Fruit fly (Drosophila melanogaster): ENCODE data around the gene Slimp.

DNA sequence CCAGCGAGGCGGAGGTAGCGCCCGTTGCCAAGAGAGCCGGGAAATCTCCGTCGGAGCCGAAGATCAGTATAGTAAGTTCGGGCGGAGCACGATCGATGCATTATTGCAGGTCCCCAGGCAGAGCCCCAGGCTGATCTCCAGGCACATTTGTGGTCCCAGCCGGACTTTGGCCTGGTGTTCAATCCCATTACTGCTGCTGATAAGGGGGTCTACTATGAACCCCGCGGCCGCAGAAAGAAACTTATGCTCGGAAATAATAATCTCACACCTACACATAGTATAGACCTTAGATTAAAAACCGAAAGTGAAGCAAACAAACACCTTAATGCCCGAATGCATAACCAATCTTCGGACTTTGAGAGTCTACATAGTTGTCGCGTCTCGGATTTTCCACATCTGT lies 31.8 kb downstream of the Slimp start:
- TF ChIP-seq Clk (GFP tag; optimal IDR thresholded peaks at IDR 0.05) (no peak), CG11617 (GFP tag; optimal IDR thresholded peaks at IDR 0.05) (no peak)

Measured in whole organism, adult.